Worm (Caenorhabditis elegans) whole organism, L1 larva: Measurements from ENCODE around the gene B0546.4.
"Not testable (repeated sequence)": the region's sequence is repeated elsewhere in the genome, so short reads cannot be mapped to it uniquely, and the experiment has no call there.

Experiments used
- egl-27 ChIP-seq, 2 experiments: fragments of 150-350 bp in 1 of 2; sonication (generic microtip); optimal IDR thresholded peaks; 3 replicates each; lab custom pipeline; 2017 to 2018; ENCODE audit warnings: missing biosample characterization in 2 of 2, missing genetic modification characterization in 2 of 2, missing genetic modification reagents in 2 of 2
- fkh-10 ChIP-seq: sonication (generic microtip); optimal IDR thresholded peaks from 2 replicates; lab custom pipeline; 2017; ENCODE audit warnings: missing biosample characterization, missing genetic modification reagents, missing genetic modification characterization
- jun-1 ChIP-seq: fragments of 150-350 bp; optimal IDR thresholded peaks from 2 replicates; lab custom pipeline; 2014; ENCODE audit warnings: missing biosample characterization, missing genetic modification reagents, missing genetic modification characterization
- mdl-1 ChIP-seq, 2 experiments: fragments of 150-350 bp; optimal IDR thresholded peaks; 2 replicates each; lab custom pipeline; 2014 to 2017; ENCODE audit warnings: missing biosample characterization in 2 of 2, missing genetic modification characterization in 2 of 2, inconsistent platforms in 1 of 2
- skn-1 ChIP-seq: fragments of 150-350 bp; optimal IDR thresholded peaks from 2 replicates; lab custom pipeline; 2014; ENCODE audit warnings: missing biosample characterization, missing genetic modification characterization

DNA sequence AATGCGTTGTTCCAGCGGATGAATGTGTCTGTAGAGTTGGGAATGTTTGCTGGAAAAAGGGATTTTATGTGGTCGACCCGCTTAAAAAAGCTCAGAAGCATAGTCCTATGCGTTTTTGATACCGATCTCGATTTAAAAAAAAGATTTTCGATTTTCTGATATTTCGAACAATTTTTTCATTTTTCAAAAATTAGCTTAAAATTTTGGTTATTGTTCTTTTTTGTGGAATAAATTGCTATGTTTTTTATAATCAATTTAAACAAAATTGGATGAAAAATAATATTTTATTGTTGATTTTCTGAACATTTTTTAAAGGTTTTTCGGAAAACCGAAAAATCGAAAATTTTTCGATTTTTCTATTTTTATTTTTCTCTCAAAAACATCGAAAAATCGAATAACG, 49.4 kb upstream of the B0546.4 start, which contains the start of gene C04C3.7:
- TF ChIP-seq skn-1 (tag; lab: Kevin White, UChicago); egl-27 (tag; optimal IDR thresholded peaks at IDR 0.05; lab: Kevin White, UChicago); fkh-10 (GFP tag; lab: Kevin White, UChicago); mdl-1 (tag; optimal IDR thresholded peaks at IDR 0.05; lab: Kevin White, UChicago); jun-1: not testable (repeated sequence)
